Worm (Caenorhabditis elegans) whole organism, early embryonic: ENCODE measurements around the gene F46H5.4.

ENCODE experiments used
- B0310.2 ChIP-seq: sonication (generic microtip); optimal IDR thresholded peaks from 2 replicates; lab custom pipeline; 2016; ENCODE audit warnings: mild to moderate bottlenecking, missing genetic modification characterization, missing compliant biosample characterization
- aly-1 ChIP-seq: sonication (generic microtip); optimal IDR thresholded peaks from 2 replicates; lab custom pipeline; 2016; ENCODE audit warnings: missing genetic modification characterization, missing compliant biosample characterization
- ama-1 ChIP-seq: fragments of 150-350 bp; optimal IDR thresholded peaks from 2 replicates; lab custom pipeline; 2014
- ceh-36 ChIP-seq: sonication (generic microtip); optimal IDR thresholded peaks from 2 replicates; lab custom pipeline; 2016; ENCODE audit warnings: missing genetic modification characterization, inconsistent platforms, missing compliant biosample characterization
- ets-7 ChIP-seq: sonication (generic microtip); optimal IDR thresholded peaks from 2 replicates; lab custom pipeline; 2016; ENCODE audit warnings: missing genotype, missing genetic modification characterization, missing compliant biosample characterization
- flt-1 ChIP-seq: fragments of 200-800 bp; sonication (Bioruptor generic); IDR thresholded peaks from 2 replicates; pipeline ENCODE4 v1.3.6; 2022; ENCODE audit warnings: missing genetic modification characterization, missing compliant biosample characterization
- hmg-4 ChIP-seq: fragments of 200-800 bp; sonication (Bioruptor generic); optimal IDR thresholded peaks from 2 replicates; lab custom pipeline; 2018; ENCODE audit warnings: mild to moderate bottlenecking, missing genetic modification characterization, missing compliant biosample characterization
- hnd-1 ChIP-seq: sonication (generic microtip); optimal IDR thresholded peaks from 2 replicates; lab custom pipeline; 2016; ENCODE audit warnings: missing genetic modification characterization, missing compliant biosample characterization
- scrt-1 ChIP-seq: fragments of 200-800 bp; sonication (Bioruptor generic); IDR thresholded peaks from 2 replicates; pipeline ENCODE4 v1.3.6; 2022; ENCODE audit warnings: missing genetic modification characterization, missing compliant biosample characterization
- sea-1 ChIP-seq: fragments of 200-800 bp; sonication (Bioruptor generic); conservative IDR thresholded peaks from 2 replicates; pipeline ENCODE4 v1.3.6; 2022; ENCODE audit warnings: missing genetic modification characterization, missing compliant biosample characterization
- tbx-11 ChIP-seq: fragments of 200-800 bp; sonication (Bioruptor generic); IDR thresholded peaks from 2 replicates; pipeline ENCODE4 v1.3.6; 2022; ENCODE audit warnings: missing genetic modification characterization, missing compliant biosample characterization
- tbx-37 ChIP-seq: fragments of 200-800 bp; sonication (Bioruptor generic); conservative IDR thresholded peaks from 2 replicates; pipeline ENCODE4 v1.3.6; 2022; ENCODE audit warnings: missing genetic modification reagents, missing genetic modification characterization, missing compliant biosample characterization
- tra-4 ChIP-seq: sonication (generic microtip); optimal IDR thresholded peaks from 2 replicates; lab custom pipeline; 2017; ENCODE audit warnings: missing genetic modification characterization, missing compliant biosample characterization

DNA sequence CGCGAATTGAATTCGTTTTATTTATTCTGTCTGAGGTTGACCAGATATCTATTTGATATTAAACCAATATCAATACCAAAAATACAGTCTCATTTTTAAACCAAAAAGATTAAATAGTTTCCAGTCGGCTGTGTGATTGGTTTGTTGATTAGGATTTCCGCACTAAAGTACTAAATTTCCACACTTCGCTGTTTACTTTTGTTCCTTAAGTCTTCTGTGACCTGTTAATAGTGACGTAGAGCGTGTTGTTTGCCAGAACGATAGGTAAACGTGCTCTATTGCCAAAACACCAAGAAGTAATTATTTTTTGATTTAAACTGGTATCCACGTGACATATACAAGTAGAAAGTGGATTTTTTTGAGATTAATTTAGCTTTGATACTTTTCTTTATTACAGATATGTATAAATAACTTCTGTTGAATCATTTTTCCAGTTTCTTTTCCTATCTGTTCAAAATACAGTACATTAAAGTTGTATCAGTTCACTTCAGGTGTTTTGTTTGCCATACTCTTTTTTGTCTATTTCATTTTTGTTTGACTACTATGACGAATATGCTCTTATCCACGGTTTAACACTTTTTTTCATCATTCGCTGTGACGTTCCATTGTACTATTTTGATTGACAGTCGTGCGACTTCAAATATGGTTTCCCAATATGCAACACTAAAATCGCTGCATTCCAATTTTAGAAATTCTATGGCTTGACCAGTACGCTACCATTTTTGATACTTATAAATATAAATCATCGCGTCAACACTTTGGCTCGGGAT is 36.6 kb upstream of the F46H5.4 start:
- TF ChIP-seq tbx-11 (GFP tag; lab: Robert Waterston, UW) = no peak
- TF ChIP-seq tra-4 = no peak
- no peak for TF ChIP-seq ama-1 (lab: Kevin White, UChicago)
- TF ChIP-seq ets-7 (tag; lab: Kevin White, UChicago) = no peak
- TF ChIP-seq tbx-37 (GFP tag; lab: Robert Waterston, UW) = no peak
- no peak for TF ChIP-seq hnd-1
- no peak for TF ChIP-seq hmg-4
- no peak for TF ChIP-seq sea-1
- no peak for TF ChIP-seq B0310.2 (tag; lab: Kevin White, UChicago)
- no peak for TF ChIP-seq scrt-1
- TF ChIP-seq ceh-36 (tag; lab: Kevin White, UChicago) = no peak
- TF ChIP-seq aly-1 (tag; lab: Kevin White, UChicago) = no peak
- no peak for TF ChIP-seq flt-1 (GFP tag; lab: Robert Waterston, UW)
